Worm (Caenorhabditis elegans): Measurements from ENCODE around the gene srt-74.

The srt-74 gene

ce11 chrV:14237447-14237846 lies 44.7 kb downstream of the srt-74 start (continued):
- TF ChIP-seq saeg-2 (GFP tag; IDR thresholded peaks at IDR 0.05) (0 out of 2 replicates have a peak, but pooled peaks have one; percentile 46), Y48G9A.11 (GFP tag; IDR thresholded peaks at IDR 0.05) (peak; percentile 81), Y105C5A.15 (GFP tag; IDR thresholded peaks at IDR 0.05) (0 out of 2 replicates have a peak, but pooled peaks have one; percentile 47), madf-9 (GFP tag; conservative IDR thresholded peaks at IDR 0.05) (peak; percentile 59; the same call in 1 of the 2 replicates), vab-7 (GFP tag; IDR thresholded peaks at IDR 0.05) (peak; percentile 64)

ce11 chrV:14235942-14236341 lies 46.2 kb downstream of the srt-74 start, which contains the start of gene ent-3:
Gene ent-3 (minus strand): TSS chrV:14236042.
- no peak for TF ChIP-seq mdl-1 (tag; optimal IDR thresholded peaks at IDR 0.05)
- TF ChIP-seq mes-2 (tag; optimal IDR thresholded peaks at IDR 0.05; ENCODE audit: poor library complexity, severe bottlenecking) = no peak
- no peak for TF ChIP-seq lin-15B (tag; optimal IDR thresholded peaks at IDR 0.05)
- TF ChIP-seq madf-5 (GFP tag; IDR thresholded peaks at IDR 0.05) = no peak
- TF ChIP-seq ceh-82 (tag; optimal IDR thresholded peaks at IDR 0.05) = no peak
- no peak for TF ChIP-seq T26A8.4 (GFP tag; IDR thresholded peaks at IDR 0.05)

DNA sequence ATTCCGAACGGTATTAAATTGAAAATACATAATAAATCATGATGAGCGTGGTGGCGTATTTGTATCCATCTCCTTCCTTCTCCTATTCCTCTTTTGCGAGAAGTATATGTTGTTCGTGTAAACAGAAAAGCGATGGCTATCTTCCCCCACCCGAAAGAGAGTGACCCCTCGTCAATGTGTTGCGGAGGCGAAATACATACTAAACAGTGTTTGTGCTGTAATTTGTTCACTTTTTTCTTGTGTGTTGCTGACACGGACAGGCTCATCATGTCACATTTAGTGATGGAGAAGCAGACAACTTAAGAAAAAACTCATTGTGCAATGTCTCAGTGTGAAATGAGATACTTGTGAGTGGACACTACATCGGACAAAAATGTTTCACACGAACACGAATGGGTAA lies 50.5 kb downstream of the srt-74 start:
- TF ChIP-seq vab-7 (GFP tag; IDR thresholded peaks at IDR 0.05) = no peak
- peak in 1 of 2 experiments; percentile 24 for TF ChIP-seq unc-62 (GFP tag; optimal IDR thresholded peaks at IDR 0.05 in 1 of 2)
- no peak for TF ChIP-seq unc-62 (tag; optimal IDR thresholded peaks at IDR 0.05)
- no peak for TF ChIP-seq Y48G9A.11 (GFP tag; IDR thresholded peaks at IDR 0.05)
- TF ChIP-seq nhr-28 (tag; optimal IDR thresholded peaks at IDR 0.05) = peak; percentile 8
- TF ChIP-seq dmd-6 (GFP tag; IDR thresholded peaks at IDR 0.05) = peak; percentile 20; the same call in 1 of the 2 replicates
- peak; percentile 10 for TF ChIP-seq hlh-11 (tag; optimal IDR thresholded peaks at IDR 0.05)
- TF ChIP-seq daf-12 (tag; optimal IDR thresholded peaks at IDR 0.05) = no peak
- TF ChIP-seq ZK337.2 (GFP tag; IDR thresholded peaks at IDR 0.05) = no peak
- no peak for TF ChIP-seq unc-130 (GFP tag; optimal IDR thresholded peaks at IDR 0.05)
- TF ChIP-seq daf-16 (GFP tag; optimal IDR thresholded peaks at IDR 0.05) = peak in 1 of 2 experiments; percentile 56
- peak; percentile 80 for TF ChIP-seq daf-16 (tag; optimal IDR thresholded peaks at IDR 0.05)
- TF ChIP-seq mxl-3 (GFP tag; optimal IDR thresholded peaks at IDR 0.05) = peak; percentile 12

All from whole organism, L4 larva.